Fruit fly (Drosophila melanogaster) whole organism, embryonic: Measurements from ENCODE around the gene CG32036.

Source experiments
- Ada2b ChIP-seq: fragments of 200-800 bp; sonication (Bioruptor generic); IDR thresholded peaks from 2 replicates; pipeline ENCODE4 v1.3.6; 2022; ENCODE audit warnings: missing biosample characterization, missing genetic modification characterization
- Aef1 ChIP-seq: fragments of 200-800 bp; sonication (Bioruptor generic); IDR thresholded peaks from 3 replicates; pipeline ENCODE4 v1.3.6; 2022; ENCODE audit warnings: missing biosample characterization, missing genetic modification characterization
- Atf6 ChIP-seq: fragments of 200-800 bp; sonication (Bioruptor generic); IDR thresholded peaks from 2 replicates; pipeline ENCODE4 v1.3.6; 2022; ENCODE audit warnings: missing biosample characterization, missing genetic modification characterization
- B-H2 ChIP-seq: fragments of 200-800 bp; sonication (Bioruptor generic); optimal IDR thresholded peaks from 2 replicates; lab custom pipeline; 2018; ENCODE audit warnings: missing biosample characterization, mild to moderate bottlenecking, missing genetic modification characterization
- CG10431 ChIP-seq: fragments of 200-800 bp; sonication (Bioruptor generic); optimal IDR thresholded peaks from 3 replicates; lab custom pipeline; 2018; ENCODE audit warnings: missing biosample characterization, mild to moderate bottlenecking, missing genetic modification characterization
- CG10959 ChIP-seq: fragments of 200-800 bp; sonication (Bioruptor generic); IDR thresholded peaks from 2 replicates; pipeline ENCODE4 v1.3.6; 2022; ENCODE audit warnings: missing biosample characterization, missing genetic modification characterization
- CG11093 ChIP-seq: fragments of 200-800 bp; sonication (Bioruptor generic); IDR thresholded peaks from 3 replicates; pipeline ENCODE4 v1.3.6; 2022; ENCODE audit warnings: missing biosample characterization, missing genetic modification characterization
- CG12659 ChIP-seq: fragments of 200-800 bp; sonication (Bioruptor generic); optimal IDR thresholded peaks from 3 replicates; lab custom pipeline; 2017; ENCODE audit warnings: mild to moderate bottlenecking, missing biosample characterization, missing genetic modification reagents, missing genetic modification characterization
- CG12769 ChIP-seq: fragments of 200-800 bp; sonication (Bioruptor generic); optimal IDR thresholded peaks from 2 replicates; lab custom pipeline; 2019; ENCODE audit warnings: missing biosample characterization, mild to moderate bottlenecking, missing genetic modification characterization, moderate library complexity
- CG1529 ChIP-seq: fragments of 200-800 bp; sonication (Bioruptor generic); optimal IDR thresholded peaks from 3 replicates; lab custom pipeline; 2018; ENCODE audit warnings: missing biosample characterization, missing genetic modification characterization
- CG16813 ChIP-seq: fragments of 200-800 bp; sonication (Bioruptor generic); IDR thresholded peaks from 3 replicates; pipeline ENCODE4 v1.3.6; 2022; ENCODE audit warnings: missing biosample characterization, missing genetic modification characterization; ENCODE audit not compliant: partially characterized antibody
- CG17359 ChIP-seq: fragments of 200-800 bp; sonication (Bioruptor generic); optimal IDR thresholded peaks from 3 replicates; lab custom pipeline; 2018; ENCODE audit warnings: missing biosample characterization, mild to moderate bottlenecking, missing genetic modification characterization, moderate library complexity
- CG17829 ChIP-seq: fragments of 200-800 bp; optimal IDR thresholded peaks from 2 replicates; lab custom pipeline; 2019; ENCODE audit warnings: missing biosample characterization, mild to moderate bottlenecking, missing genetic modification characterization, moderate library complexity
- CG2116 ChIP-seq: fragments of 200-800 bp; sonication (Bioruptor generic); optimal IDR thresholded peaks from 3 replicates; lab custom pipeline; 2018; ENCODE audit warnings: missing biosample characterization, mild to moderate bottlenecking, missing genetic modification characterization
- CG2202 ChIP-seq: fragments of 200-800 bp; sonication (Bioruptor generic); optimal IDR thresholded peaks from 2 replicates; lab custom pipeline; 2018; ENCODE audit warnings: missing biosample characterization, mild to moderate bottlenecking, missing genetic modification characterization
- CG31224 ChIP-seq: fragments of 200-800 bp; sonication (Bioruptor generic); IDR thresholded peaks from 2 replicates; pipeline ENCODE4 v1.3.6; 2022; ENCODE audit warnings: missing biosample characterization, missing genetic modification characterization
- CG42726 ChIP-seq: fragments of 200-800 bp; sonication (Bioruptor generic); IDR thresholded peaks from 2 replicates; pipeline ENCODE4 v1.3.6; 2022; ENCODE audit warnings: missing biosample characterization, missing genetic modification characterization; ENCODE audit not compliant: partially characterized antibody
- CG4854 ChIP-seq: fragments of 200-800 bp; sonication (Bioruptor generic); optimal IDR thresholded peaks from 2 replicates; lab custom pipeline; 2016; ENCODE audit warnings: missing biosample characterization, missing genetic modification characterization, inconsistent platforms
- CG7372 ChIP-seq: fragments of 200-800 bp; sonication (Bioruptor generic); IDR thresholded peaks from 2 replicates; pipeline ENCODE4 v1.3.6; 2022; ENCODE audit warnings: missing biosample characterization, missing genetic modification characterization
- CG7556 ChIP-seq: fragments of 200-800 bp; sonication (Bioruptor generic); optimal IDR thresholded peaks from 2 replicates; lab custom pipeline; 2017; ENCODE audit warnings: missing biosample characterization, mild to moderate bottlenecking, missing genetic modification characterization
- CG7987 ChIP-seq: fragments of 200-800 bp; sonication (Bioruptor generic); optimal IDR thresholded peaks from 2 replicates; lab custom pipeline; 2018; ENCODE audit warnings: missing biosample characterization, mild to moderate bottlenecking, missing genetic modification characterization, moderate library complexity
- CTCF ChIP-seq: fragments of 200-800 bp; sonication (Bioruptor generic); optimal IDR thresholded peaks from 2 replicates; lab custom pipeline; 2017; ENCODE audit warnings: missing biosample characterization, mild to moderate bottlenecking, missing genetic modification characterization, moderate library complexity
- Camta ChIP-seq: fragments of 200-800 bp; sonication (Bioruptor generic); optimal IDR thresholded peaks from 2 replicates; lab custom pipeline; 2016; ENCODE audit warnings: missing biosample characterization, missing genetic modification characterization
- Dbx ChIP-seq: fragments of 200-800 bp; sonication (Bioruptor generic); IDR thresholded peaks from 3 replicates; pipeline ENCODE4 v1.3.6; 2022; ENCODE audit warnings: missing biosample characterization, missing genetic modification characterization
- Eip74EF ChIP-seq, 2 experiments: fragments of 200-800 bp in 1 of 2; fragments of >200 bp in 1 of 2; sonication (Bioruptor generic) in 1 of 2; optimal IDR thresholded peaks; 2 replicates each; lab custom pipeline; 2017 to 2019; ENCODE audit warnings: missing biosample characterization in 2 of 2, missing genetic modification characterization in 2 of 2, mild to moderate bottlenecking in 1 of 2, moderate library complexity in 1 of 2
- Gug ChIP-seq: fragments of 200-800 bp; sonication (Bioruptor generic); IDR thresholded peaks from 4 replicates; pipeline ENCODE4 v1.3.6; 2022; ENCODE audit warnings: missing biosample characterization, missing genetic modification characterization
- HHEX ChIP-seq: fragments of 200-800 bp; sonication (Bioruptor generic); optimal IDR thresholded peaks from 3 replicates; lab custom pipeline; 2017; ENCODE audit warnings: missing biosample characterization, mild to moderate bottlenecking, missing genetic modification characterization, missing genetic modification reagents
- HmgZ ChIP-seq: fragments of 200-800 bp; sonication (Bioruptor generic); optimal IDR thresholded peaks from 2 replicates; lab custom pipeline; 2018; ENCODE audit warnings: missing biosample characterization, mild to moderate bottlenecking, missing genetic modification characterization
- Sin3A ChIP-seq: fragments of >200 bp; optimal IDR thresholded peaks from 2 replicates; lab custom pipeline; 2018
- Stat92E ChIP-seq, 3 experiments: fragments of >200 bp in 2 of 3; fragments of 200-800 bp in 1 of 3; sonication (Bioruptor generic) in 1 of 3; optimal IDR thresholded peaks; 2 replicates each; lab custom pipeline; 2017 to 2019; ENCODE audit warnings: missing biosample characterization in 3 of 3, missing genetic modification characterization in 3 of 3, mild to moderate bottlenecking in 1 of 3, moderate library complexity in 1 of 3
- Vsx1 ChIP-seq: fragments of 200-800 bp; sonication (Bioruptor generic); optimal IDR thresholded peaks from 2 replicates; lab custom pipeline; 2017; ENCODE audit warnings: missing biosample characterization, mild to moderate bottlenecking, missing genetic modification characterization, missing genetic modification reagents
- Xbp1 ChIP-seq: fragments of 200-800 bp; sonication (Bioruptor generic); optimal IDR thresholded peaks from 3 replicates; lab custom pipeline; 2016; ENCODE audit warnings: missing biosample characterization, mild to moderate bottlenecking, missing genetic modification characterization
- aop ChIP-seq: fragments of 200-800 bp; sonication (Bioruptor generic); IDR thresholded peaks from 2 replicates; pipeline ENCODE4 v1.3.6; 2022; ENCODE audit warnings: missing biosample characterization, missing genetic modification characterization
- az2 ChIP-seq: fragments of 200-800 bp; sonication (Bioruptor generic); optimal IDR thresholded peaks from 3 replicates; lab custom pipeline; 2016; ENCODE audit warnings: missing biosample characterization, missing genetic modification characterization
- chm ChIP-seq: fragments of 200-800 bp; sonication (Bioruptor generic); IDR thresholded peaks from 2 replicates; pipeline ENCODE4 v1.3.6; 2022; ENCODE audit warnings: missing biosample characterization, missing genetic modification characterization
- eve ChIP-seq, 2 experiments: fragments of >200 bp; optimal IDR thresholded peaks; 2 replicates each; lab custom pipeline; 2017; ENCODE audit warnings: missing biosample characterization in 2 of 2, missing genetic modification characterization in 2 of 2
- ewg ChIP-seq: fragments of 200-800 bp; sonication (Bioruptor generic); optimal IDR thresholded peaks from 3 replicates; lab custom pipeline; 2017; ENCODE audit warnings: mild to moderate bottlenecking, missing biosample characterization, missing genetic modification reagents, missing genetic modification characterization
- eyg ChIP-seq: fragments of 200-800 bp; sonication (Bioruptor generic); optimal IDR thresholded peaks from 3 replicates; lab custom pipeline; 2016; ENCODE audit warnings: missing biosample characterization, missing genetic modification characterization
- jing ChIP-seq: fragments of 200-800 bp; sonication (Bioruptor generic); optimal IDR thresholded peaks from 2 replicates; lab custom pipeline; 2018; ENCODE audit warnings: missing biosample characterization, mild to moderate bottlenecking, missing genetic modification characterization
- ken ChIP-seq: fragments of 200-800 bp; sonication (Bioruptor generic); IDR thresholded peaks from 3 replicates; pipeline ENCODE4 v1.3.6; 2022; ENCODE audit warnings: missing biosample characterization, missing genetic modification characterization
- kni ChIP-seq: fragments of 200-800 bp; sonication (Bioruptor generic); optimal IDR thresholded peaks from 3 replicates; lab custom pipeline; 2017; ENCODE audit warnings: mild to moderate bottlenecking, missing biosample characterization, missing genetic modification reagents, missing genetic modification characterization
- pros ChIP-seq: fragments of 200-800 bp; sonication (Bioruptor generic); optimal IDR thresholded peaks from 3 replicates; lab custom pipeline; 2019; ENCODE audit warnings: missing biosample characterization, mild to moderate bottlenecking, missing genetic modification characterization, moderate library complexity
- ranshi ChIP-seq: fragments of 200-800 bp; sonication (Bioruptor generic); IDR thresholded peaks from 2 replicates; pipeline ENCODE4 v1.3.6; 2022; ENCODE audit warnings: missing biosample characterization, missing genetic modification characterization
- rib ChIP-seq: fragments of 200-800 bp; sonication (Bioruptor generic); IDR thresholded peaks from 2 replicates; pipeline ENCODE4 v1.3.6; 2022; ENCODE audit warnings: missing biosample characterization, missing genetic modification characterization
- so ChIP-seq: fragments of 200-800 bp; sonication (Bioruptor generic); IDR thresholded peaks from 3 replicates; pipeline ENCODE4 v1.3.6; 2022; ENCODE audit warnings: missing biosample characterization, missing genetic modification characterization
- sqz ChIP-seq: fragments of 200-800 bp; sonication (Bioruptor generic); optimal IDR thresholded peaks from 3 replicates; lab custom pipeline; 2018; ENCODE audit warnings: missing biosample characterization, mild to moderate bottlenecking, missing genetic modification characterization
- tgo ChIP-seq: fragments of 200-800 bp; sonication (Bioruptor generic); IDR thresholded peaks from 3 replicates; pipeline ENCODE4 v1.3.6; 2022; ENCODE audit warnings: missing biosample characterization, missing genetic modification characterization
- ttk ChIP-seq: fragments of 200-800 bp; sonication (Bioruptor generic); IDR thresholded peaks from 2 replicates; pipeline ENCODE4 v2.1.2; 2022; ENCODE audit warnings: missing biosample characterization, missing genetic modification characterization
- vvl ChIP-seq: fragments of 200-800 bp; sonication (Bioruptor generic); IDR thresholded peaks from 2 replicates; pipeline ENCODE4 v1.3.6; 2022; ENCODE audit warnings: missing biosample characterization, missing genetic modification characterization

Gene CG32036

DNA sequence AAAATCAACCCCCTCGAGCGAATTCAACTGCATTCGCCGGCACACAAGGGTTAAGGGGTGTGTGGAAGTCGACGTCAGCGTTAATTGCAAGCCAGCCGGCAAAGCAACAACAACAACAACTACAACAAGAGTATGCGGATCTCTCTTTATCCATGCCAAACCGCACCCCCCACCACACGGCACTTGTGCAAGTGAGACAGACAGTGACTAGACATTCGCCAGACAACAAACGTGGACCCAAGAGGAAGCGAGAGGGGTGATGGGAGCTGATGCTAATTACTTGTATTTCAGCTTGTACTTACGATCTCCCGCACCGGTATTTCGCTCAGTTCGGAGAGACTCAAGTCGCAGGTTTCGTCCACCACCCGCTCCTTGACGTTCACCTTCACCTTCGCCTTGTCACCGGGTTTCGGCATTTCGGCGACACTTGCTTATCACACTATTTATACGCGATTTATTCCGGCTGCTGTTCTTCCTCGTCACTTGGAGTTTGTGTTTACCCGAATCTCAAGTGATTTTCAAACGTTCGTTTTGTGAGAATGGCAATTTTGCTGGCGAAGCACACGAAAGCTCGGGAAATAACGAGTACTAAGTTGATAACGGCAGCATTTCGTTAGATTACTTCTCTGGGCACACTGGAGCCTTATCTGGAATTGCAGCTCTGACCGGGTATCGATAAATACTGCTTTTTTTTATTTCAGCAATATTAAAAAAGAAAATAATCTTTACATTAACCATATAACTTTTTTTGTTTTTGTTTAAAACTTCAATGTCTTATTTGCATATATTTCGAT is 20.2 kb upstream of the CG32036 start, which contains the start of gene CG3408 (continued):
- TF ChIP-seq Xbp1 (GFP tag; lab: Kevin White, UChicago), result peak; percentile 0
- 0 out of 2 replicates have a peak, but pooled peaks have one; percentile 6 for TF ChIP-seq Atf6 (GFP tag; lab: Robert Waterston, UW)
- peak; percentile 22 for TF ChIP-seq CG4854 (GFP tag; lab: Kevin White, UChicago)
- no peak for TF ChIP-seq jing (GFP tag; lab: Kevin White, UChicago)
- TF ChIP-seq CG10431 (GFP tag; lab: Kevin White, UChicago), result peak; percentile 50
- TF ChIP-seq CG17359, result peak; percentile 20
- no peak for TF ChIP-seq CG2202
- TF ChIP-seq eve (GFP tag; optimal IDR thresholded peaks at IDR 0.05; lab: Kevin White, UChicago), result no peak
- no peak for TF ChIP-seq HHEX (GFP tag; lab: Kevin White, UChicago)
- no peak for TF ChIP-seq chm (GFP tag; lab: Robert Waterston, UW)
- TF ChIP-seq pros (GFP tag; lab: Kevin White, UChicago), result peak; percentile 95
- peak in 1 of 2 experiments; percentile 77 for TF ChIP-seq Eip74EF (GFP tag; optimal IDR thresholded peaks at IDR 0.05; lab: Kevin White, UChicago)
- no peak for TF ChIP-seq vvl (GFP tag; lab: Robert Waterston, UW)
- TF ChIP-seq kni (GFP tag; lab: Kevin White, UChicago), result peak; percentile 7
- no peak for TF ChIP-seq CG31224 (GFP tag; lab: Robert Waterston, UW)
- peak; percentile 18 for TF ChIP-seq eyg (GFP tag; lab: Kevin White, UChicago)
- TF ChIP-seq Aef1 (GFP tag; lab: Robert Waterston, UW), result 0 out of 3 replicates have a peak, but pooled peaks have one; percentile 8
- TF ChIP-seq Dbx (GFP tag; lab: Robert Waterston, UW), result 0 out of 3 replicates have a peak, but pooled peaks have one; percentile 7
- TF ChIP-seq sqz (GFP tag; lab: Kevin White, UChicago), result peak; percentile 64
- no peak for TF ChIP-seq Gug (GFP tag; lab: Robert Waterston, UW)
- TF ChIP-seq CG7372 (GFP tag; lab: Robert Waterston, UW), result no peak; the same call in 1 of the 2 replicates
- TF ChIP-seq CG11093 (GFP tag; lab: Robert Waterston, UW), result no peak
- TF ChIP-seq CTCF (GFP tag; lab: Kevin White, UChicago), result peak; percentile 42
- peak; percentile 6 for TF ChIP-seq CG7556 (GFP tag; lab: Kevin White, UChicago)
- peak; percentile 74; the same call in 1 of the 2 replicates for TF ChIP-seq CG10959
- 0 out of 2 replicates have a peak, but pooled peaks have one; percentile 24 for TF ChIP-seq rib (GFP tag; lab: Robert Waterston, UW)
- peak; percentile 86 for TF ChIP-seq Vsx1 (GFP tag; lab: Kevin White, UChicago)
- TF ChIP-seq CG12659 (GFP tag; lab: Kevin White, UChicago), result peak; percentile 71
- TF ChIP-seq B-H2, result peak; percentile 23
- TF ChIP-seq aop (GFP tag; lab: Robert Waterston, UW), result no peak
- TF ChIP-seq Stat92E (GFP tag; optimal IDR thresholded peaks at IDR 0.05; lab: Kevin White, UChicago), result peak in 1 of 3 experiments; percentile 50
- TF ChIP-seq HmgZ, result peak; percentile 71
- peak; percentile 52 for TF ChIP-seq Sin3A (lab: Kevin White, UChicago)
- 0 out of 3 replicates have a peak, but pooled peaks have one; percentile 10 for TF ChIP-seq tgo
- peak; percentile 57 for TF ChIP-seq CG12769 (tag; lab: Kevin White, UChicago)
- peak; percentile 62 for TF ChIP-seq ewg (GFP tag; lab: Kevin White, UChicago)
- 0 out of 2 replicates have a peak, but pooled peaks have one; percentile 8 for TF ChIP-seq ranshi
- no peak for TF ChIP-seq Ada2b (GFP tag; lab: Robert Waterston, UW)
- TF ChIP-seq CG17829 (tag; lab: Kevin White, UChicago), result peak; percentile 20
- TF ChIP-seq CG1529 (GFP tag; lab: Kevin White, UChicago), result peak; percentile 4
- TF ChIP-seq az2 (GFP tag; lab: Kevin White, UChicago), result no peak
- TF ChIP-seq CG42726 (GFP tag; lab: Robert Waterston, UW), result no peak
- peak; percentile 36; the same call in 1 of the 3 replicates for TF ChIP-seq ken (GFP tag; lab: Robert Waterston, UW)
- TF ChIP-seq ttk (GFP tag; lab: Robert Waterston, UW), result 0 out of 2 replicates have a peak, but pooled peaks have one; percentile 5
- 0 out of 3 replicates have a peak, but pooled peaks have one; percentile 18 for TF ChIP-seq CG16813 (GFP tag; lab: Robert Waterston, UW)
- TF ChIP-seq CG7987 (GFP tag; lab: Kevin White, UChicago), result peak; percentile 4
- TF ChIP-seq CG2116 (GFP tag; lab: Kevin White, UChicago), result peak; percentile 97
- no peak for TF ChIP-seq Camta
- TF ChIP-seq so, result 0 out of 3 replicates have a peak, but pooled peaks have one; percentile 11
